Worm (Caenorhabditis elegans) whole organism, L1 larva: Measurements from ENCODE around the gene C31C9.9.

Experiments
- C04F5.9 ChIP-seq: sonication (generic microtip); optimal IDR thresholded peaks from 2 replicates; lab custom pipeline; 2016; ENCODE audit warnings: missing genetic modification characterization, missing compliant biosample characterization
- C16A3.4 ChIP-seq: fragments of 150-350 bp; optimal IDR thresholded peaks from 2 replicates; lab custom pipeline; 2014; ENCODE audit warnings: missing biosample characterization, missing genetic modification characterization
- C34B4.2 ChIP-seq: sonication (generic microtip); optimal IDR thresholded peaks from 2 replicates; lab custom pipeline; 2017; ENCODE audit warnings: mild to moderate bottlenecking, missing genetic modification characterization, missing compliant biosample characterization
- F16B12.6 ChIP-seq: fragments of 150-350 bp; optimal IDR thresholded peaks from 2 replicates; lab custom pipeline; 2014; ENCODE audit warnings: missing biosample characterization, missing genetic modification characterization
- aha-1 ChIP-seq: fragments of 150-350 bp; optimal IDR thresholded peaks from 2 replicates; lab custom pipeline; 2014; ENCODE audit warnings: missing biosample characterization, missing genetic modification characterization
- alr-1 ChIP-seq: fragments of 200-800 bp; sonication (Bioruptor generic); optimal IDR thresholded peaks from 2 replicates; lab custom pipeline; 2018; ENCODE audit warnings: borderline replicate concordance, mild to moderate bottlenecking, missing genetic modification characterization, missing compliant biosample characterization
- blmp-1 ChIP-seq: fragments of 150-350 bp; optimal IDR thresholded peaks from 2 replicates; lab custom pipeline; 2014; ENCODE audit warnings: missing biosample characterization, missing genetic modification characterization
- ceh-90 ChIP-seq: sonication (generic microtip); optimal IDR thresholded peaks from 2 replicates; lab custom pipeline; 2016; ENCODE audit warnings: missing genetic modification characterization, missing compliant biosample characterization
- ces-1 ChIP-seq: fragments of 150-350 bp; optimal IDR thresholded peaks from 2 replicates; lab custom pipeline; 2014; ENCODE audit warnings: missing biosample characterization, missing genetic modification reagents, missing genetic modification characterization
- dpl-1 ChIP-seq, 3 experiments: fragments of 150-350 bp in 2 of 3; sonication (generic microtip) in 1 of 3; optimal IDR thresholded peaks; 2 replicates each; lab custom pipeline; 2014 to 2017; ENCODE audit warnings: missing biosample characterization in 3 of 3, missing genetic modification characterization in 3 of 3, missing genetic modification reagents in 3 of 3
- dsc-1 ChIP-seq: sonication (generic microtip); optimal IDR thresholded peaks from 2 replicates; lab custom pipeline; 2016; ENCODE audit warnings: mild to moderate bottlenecking, missing genetic modification characterization, missing compliant biosample characterization
- efl-1 ChIP-seq, 4 experiments: fragments of 150-350 bp; optimal IDR thresholded peaks in 3 of 4; peaks in 1 of 4; 1 replicate in 1 of 4; 2 replicates in 3 of 4; lab custom pipeline; 2014; ENCODE audit warnings: missing biosample characterization in 2 of 4, missing genetic modification characterization in 2 of 4, missing genetic modification reagents in 2 of 4
- egl-27 ChIP-seq, 2 experiments: fragments of 150-350 bp in 1 of 2; sonication (generic microtip); optimal IDR thresholded peaks; 3 replicates each; lab custom pipeline; 2017 to 2018; ENCODE audit warnings: missing biosample characterization in 2 of 2, missing genetic modification characterization in 2 of 2, missing genetic modification reagents in 2 of 2
- ets-5 ChIP-seq: fragments of 200-800 bp; sonication (Bioruptor generic); IDR thresholded peaks from 2 replicates; pipeline ENCODE4 v1.3.6; 2022; ENCODE audit warnings: missing genetic modification characterization, missing compliant biosample characterization
- fkh-10 ChIP-seq: sonication (generic microtip); optimal IDR thresholded peaks from 2 replicates; lab custom pipeline; 2017; ENCODE audit warnings: missing biosample characterization, missing genetic modification reagents, missing genetic modification characterization
- fkh-8 ChIP-seq: sonication (generic microtip); optimal IDR thresholded peaks from 2 replicates; lab custom pipeline; 2016; ENCODE audit warnings: mild to moderate bottlenecking, missing genetic modification characterization, missing compliant biosample characterization
- fos-1 ChIP-seq: fragments of 150-350 bp; optimal IDR thresholded peaks from 2 replicates; lab custom pipeline; 2014; ENCODE audit warnings: missing biosample characterization, missing genetic modification characterization
- grh-1 ChIP-seq: fragments of 200-800 bp; sonication (Bioruptor generic); IDR thresholded peaks from 2 replicates; pipeline ENCODE4 v1.3.6; 2022; ENCODE audit warnings: missing genetic modification reagents, missing genetic modification characterization, missing compliant biosample characterization
- hlh-17 ChIP-seq: fragments of 200-800 bp; sonication (Bioruptor generic); optimal IDR thresholded peaks from 2 replicates; lab custom pipeline; 2018; ENCODE audit warnings: missing genetic modification characterization, mild to moderate bottlenecking, missing compliant biosample characterization, moderate library complexity, borderline replicate concordance
- hlh-4 ChIP-seq: sonication (generic microtip); optimal IDR thresholded peaks from 2 replicates; lab custom pipeline; 2016; ENCODE audit warnings: mild to moderate bottlenecking, missing genetic modification characterization, missing compliant biosample characterization
- hpl-2 ChIP-seq: fragments of 150-350 bp; optimal IDR thresholded peaks from 2 replicates; lab custom pipeline; 2014; ENCODE audit warnings: missing biosample characterization, missing genetic modification reagents, missing genetic modification characterization
- irx-1 ChIP-seq: sonication (generic microtip); optimal IDR thresholded peaks from 2 replicates; lab custom pipeline; 2016; ENCODE audit warnings: missing genetic modification characterization, missing compliant biosample characterization
- isw-1 ChIP-seq: fragments of 200-800 bp; sonication (Bioruptor generic); IDR thresholded peaks from 2 replicates; pipeline ENCODE4 v1.3.6; 2022; ENCODE audit warnings: missing genetic modification characterization, missing compliant biosample characterization
- jun-1 ChIP-seq: fragments of 150-350 bp; optimal IDR thresholded peaks from 2 replicates; lab custom pipeline; 2014; ENCODE audit warnings: missing biosample characterization, missing genetic modification reagents, missing genetic modification characterization
- lin-13 ChIP-seq: fragments of 150-350 bp; optimal IDR thresholded peaks from 2 replicates; lab custom pipeline; 2014; ENCODE audit warnings: missing biosample characterization, missing genetic modification reagents, missing genetic modification characterization
- lin-15B ChIP-seq: fragments of 150-350 bp; sonication (generic microtip); optimal IDR thresholded peaks from 3 replicates; lab custom pipeline; 2014; ENCODE audit warnings: missing biosample characterization, missing genetic modification characterization
- lin-35 ChIP-seq, 2 experiments: fragments of 150-350 bp; optimal IDR thresholded peaks; 2 replicates each; lab custom pipeline; 2014; ENCODE audit warnings: missing biosample characterization in 2 of 2, missing genetic modification characterization in 2 of 2, missing genetic modification reagents in 2 of 2
- lin-39 ChIP-seq: fragments of 150-350 bp; optimal IDR thresholded peaks from 2 replicates; lab custom pipeline; 2014; ENCODE audit warnings: missing biosample characterization, missing genetic modification reagents, missing genetic modification characterization
- lir-3 ChIP-seq: sonication (generic microtip); optimal IDR thresholded peaks from 2 replicates; lab custom pipeline; 2016; ENCODE audit warnings: mild to moderate bottlenecking, missing genetic modification characterization, moderate library complexity, missing compliant biosample characterization; ENCODE audit not compliant: poor library complexity
- mdl-1 ChIP-seq, 2 experiments: fragments of 150-350 bp; optimal IDR thresholded peaks; 2 replicates each; lab custom pipeline; 2014 to 2017; ENCODE audit warnings: missing biosample characterization in 2 of 2, missing genetic modification characterization in 2 of 2, inconsistent platforms in 1 of 2
- mep-1 ChIP-seq: fragments of 150-350 bp; optimal IDR thresholded peaks from 2 replicates; lab custom pipeline; 2014; ENCODE audit warnings: missing biosample characterization, missing genetic modification characterization
- nhr-12 ChIP-seq: sonication (generic microtip); optimal IDR thresholded peaks from 2 replicates; lab custom pipeline; 2017; ENCODE audit warnings: missing biosample characterization, missing genetic modification characterization
- nhr-20 ChIP-seq: sonication (generic microtip); optimal IDR thresholded peaks from 2 replicates; lab custom pipeline; 2016; ENCODE audit warnings: mild to moderate bottlenecking, missing genetic modification characterization, missing compliant biosample characterization
- nhr-47 ChIP-seq: sonication (generic microtip); optimal IDR thresholded peaks from 2 replicates; lab custom pipeline; 2016; ENCODE audit warnings: mild to moderate bottlenecking, missing genetic modification characterization, moderate library complexity, missing compliant biosample characterization
- nhr-71 ChIP-seq: sonication (generic microtip); optimal IDR thresholded peaks from 2 replicates; lab custom pipeline; 2016; ENCODE audit warnings: mild to moderate bottlenecking, missing genetic modification characterization, moderate library complexity, missing compliant biosample characterization
- nhr-77 ChIP-seq: fragments of 150-350 bp; optimal IDR thresholded peaks from 2 replicates; lab custom pipeline; 2014; ENCODE audit warnings: missing biosample characterization, missing genetic modification characterization
- nhr-84 ChIP-seq: sonication (generic microtip); optimal IDR thresholded peaks from 2 replicates; lab custom pipeline; 2017; ENCODE audit warnings: missing biosample characterization, missing genetic modification characterization
- nhr-85 ChIP-seq: sonication (generic microtip); peaks from one replicate; lab custom pipeline; 2016; ENCODE audit warnings: missing genetic modification characterization, inconsistent platforms, missing compliant biosample characterization
- nhr-90 ChIP-seq: sonication (generic microtip); optimal IDR thresholded peaks from 2 replicates; lab custom pipeline; 2016; ENCODE audit warnings: mild to moderate bottlenecking, missing genetic modification characterization, missing compliant biosample characterization; ENCODE audit not compliant: poor library complexity
- snpc-4 ChIP-seq: fragments of 150-350 bp; optimal IDR thresholded peaks from 2 replicates; lab custom pipeline; 2014; ENCODE audit warnings: missing biosample characterization, missing genetic modification characterization
- snu-23 ChIP-seq: sonication (generic microtip); optimal IDR thresholded peaks from 2 replicates; lab custom pipeline; 2016; ENCODE audit warnings: missing genetic modification characterization, missing compliant biosample characterization
- sox-4 ChIP-seq: sonication (generic microtip); optimal IDR thresholded peaks from 2 replicates; lab custom pipeline; 2016; ENCODE audit warnings: missing genetic modification characterization, missing compliant biosample characterization
- sptf-1 ChIP-seq: fragments of 150-350 bp; optimal IDR thresholded peaks from 2 replicates; lab custom pipeline; 2014; ENCODE audit warnings: missing biosample characterization, missing genetic modification characterization
- sup-37 ChIP-seq: fragments of 200-800 bp; sonication (Bioruptor generic); optimal IDR thresholded peaks from 2 replicates; lab custom pipeline; 2018; ENCODE audit warnings: mild to moderate bottlenecking, missing genetic modification characterization, missing compliant biosample characterization
- unc-130 ChIP-seq: fragments of 150-350 bp; optimal IDR thresholded peaks from 2 replicates; lab custom pipeline; 2017; ENCODE audit warnings: missing biosample characterization, missing genetic modification characterization, inconsistent platforms
- unc-30 ChIP-seq: sonication (generic microtip); optimal IDR thresholded peaks from 2 replicates; lab custom pipeline; 2017; ENCODE audit warnings: missing biosample characterization, missing genetic modification characterization
- unc-86 ChIP-seq: sonication (generic microtip); optimal IDR thresholded peaks from 2 replicates; lab custom pipeline; 2016; ENCODE audit warnings: missing genetic modification characterization, missing compliant biosample characterization
- vab-15 ChIP-seq: sonication (generic microtip); optimal IDR thresholded peaks from 2 replicates; lab custom pipeline; 2017; ENCODE audit warnings: missing genotype, mild to moderate bottlenecking, missing genetic modification characterization, missing compliant biosample characterization
- xbp-1 ChIP-seq: sonication (generic microtip); optimal IDR thresholded peaks from 2 replicates; lab custom pipeline; 2016; ENCODE audit warnings: missing genetic modification characterization, missing compliant biosample characterization
- zag-1 ChIP-seq: fragments of 150-350 bp; optimal IDR thresholded peaks from 2 replicates; lab custom pipeline; 2014; ENCODE audit warnings: missing biosample characterization, missing genetic modification characterization
- zip-4 ChIP-seq: fragments of 200-800 bp; sonication (Bioruptor generic); optimal IDR thresholded peaks from 2 replicates; lab custom pipeline; 2018; ENCODE audit warnings: mild to moderate bottlenecking, missing genetic modification characterization, moderate library complexity, missing compliant biosample characterization
- ztf-11 ChIP-seq, 2 experiments: sonication (generic microtip); optimal IDR thresholded peaks; 2 replicates each; lab custom pipeline; 2016 to 2017; ENCODE audit warnings: missing genetic modification characterization in 2 of 2, missing biosample characterization in 1 of 2, missing compliant biosample characterization in 1 of 2
- ztf-4 ChIP-seq: fragments of 150-350 bp; optimal IDR thresholded peaks from 2 replicates; lab custom pipeline; 2014; ENCODE audit warnings: missing biosample characterization, missing genetic modification characterization

C31C9.9 gene

DNA sequence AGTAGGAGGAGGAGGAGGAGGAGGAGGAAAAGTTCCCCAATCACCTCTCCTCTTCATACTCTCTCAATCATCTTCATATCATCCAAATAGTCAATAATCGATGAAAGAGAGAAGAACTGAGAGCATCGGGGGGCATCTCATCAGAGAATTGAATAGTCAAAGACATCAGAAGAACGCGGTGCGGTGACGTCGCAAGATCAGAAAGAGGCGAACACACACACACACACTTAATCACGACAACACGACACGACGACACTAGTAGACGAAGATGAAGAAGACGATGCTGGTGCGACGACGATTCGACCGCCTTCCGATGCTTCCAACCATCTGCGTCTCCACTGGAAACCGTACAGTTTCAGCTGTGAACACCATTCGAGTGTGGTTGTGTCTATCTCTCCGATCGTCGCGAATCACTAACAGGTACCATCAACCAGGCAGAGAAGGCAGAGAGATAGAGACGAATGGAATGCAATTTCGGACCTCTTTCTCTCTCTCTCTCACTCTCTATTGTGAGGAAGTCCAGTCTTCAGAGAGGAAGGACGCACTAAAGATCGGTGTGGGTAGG lies 23.8 kb downstream of the C31C9.9 start:
- TF ChIP-seq lin-15B (tag; lab: Kevin White, UChicago) (no peak), fos-1 (tag; lab: Kevin White, UChicago) (no peak), unc-86 (no peak), grh-1 (peak; percentile 44; the same call in 1 of the 2 replicates), zag-1 (tag; lab: Kevin White, UChicago) (no peak), unc-130 (tag; lab: Kevin White, UChicago) (no peak), C04F5.9 (tag; lab: Kevin White, UChicago) (no peak), dsc-1 (tag; lab: Kevin White, UChicago) (no peak), fkh-10 (GFP tag; lab: Kevin White, UChicago) (no peak), ces-1 (GFP tag; lab: Kevin White, UChicago) (no peak), alr-1 (tag; lab: Kevin White, UChicago) (no peak), lin-35 (GFP tag; optimal IDR thresholded peaks at IDR 0.05; lab: Kevin White, UChicago) (peak in 1 of 2 experiments; percentile 54), nhr-47 (tag; lab: Kevin White, UChicago) (peak; percentile 40), efl-1 (optimal IDR thresholded peaks at IDR 0.05; lab: Kevin White, UChicago) (no peak), efl-1 (GFP tag; optimal IDR thresholded peaks at IDR 0.05 in 1 of 2; lab: Kevin White, UChicago) (peak in 1 of 2 experiments; percentile 20), snu-23 (peak; percentile 63), C34B4.2 (tag; lab: Kevin White, UChicago) (no peak), lin-39 (tag; lab: Kevin White, UChicago) (no peak), ets-5 (no peak), hpl-2 (no peak), vab-15 (tag; lab: Kevin White, UChicago) (no peak), fkh-8 (tag; lab: Kevin White, UChicago) (no peak), dpl-1 (GFP tag; optimal IDR thresholded peaks at IDR 0.05; lab: Kevin White, UChicago) (no peak), jun-1 (tag; lab: Kevin White, UChicago) (no peak), nhr-90 (tag; lab: Kevin White, UChicago) (peak; percentile 64), nhr-77 (tag; lab: Kevin White, UChicago) (no peak), mdl-1 (tag; optimal IDR thresholded peaks at IDR 0.05; lab: Kevin White, UChicago) (peak in 1 of 2 experiments; percentile 25), unc-30 (tag; lab: Kevin White, UChicago) (no peak), egl-27 (tag; optimal IDR thresholded peaks at IDR 0.05; lab: Kevin White, UChicago) (no peak), nhr-71 (tag; lab: Kevin White, UChicago) (peak; percentile 79), lir-3 (tag; lab: Kevin White, UChicago) (no peak), mep-1 (tag; lab: Kevin White, UChicago) (no peak), hlh-17 (GFP tag; lab: Kevin White, UChicago) (no peak), F16B12.6 (no peak), ztf-4 (tag; lab: Kevin White, UChicago) (no peak), snpc-4 (tag; lab: Kevin White, UChicago) (no peak), zip-4 (GFP tag; lab: Kevin White, UChicago) (no peak), sup-37 (GFP tag; lab: Kevin White, UChicago) (no peak), C16A3.4 (tag; lab: Kevin White, UChicago) (no peak), aha-1 (tag; lab: Kevin White, UChicago) (no peak), nhr-84 (tag; lab: Kevin White, UChicago) (no peak), nhr-85 (tag; lab: Kevin White, UChicago) (peak; percentile 98), nhr-12 (no peak), xbp-1 (tag; lab: Kevin White, UChicago) (no peak), isw-1 (no peak), lin-13 (GFP tag; lab: Kevin White, UChicago) (no peak), hlh-4 (tag; lab: Kevin White, UChicago) (no peak), sptf-1 (no peak), sox-4 (no peak), irx-1 (tag; lab: Kevin White, UChicago) (no peak), ceh-90 (no peak), nhr-20 (peak; percentile 74), blmp-1 (peak; percentile 57), ztf-11 (tag; optimal IDR thresholded peaks at IDR 0.05; lab: Kevin White, UChicago) (no peak)
